Worm (Caenorhabditis elegans): ENCODE results near the gene btf-1.

btf-1 gene

DNA sequence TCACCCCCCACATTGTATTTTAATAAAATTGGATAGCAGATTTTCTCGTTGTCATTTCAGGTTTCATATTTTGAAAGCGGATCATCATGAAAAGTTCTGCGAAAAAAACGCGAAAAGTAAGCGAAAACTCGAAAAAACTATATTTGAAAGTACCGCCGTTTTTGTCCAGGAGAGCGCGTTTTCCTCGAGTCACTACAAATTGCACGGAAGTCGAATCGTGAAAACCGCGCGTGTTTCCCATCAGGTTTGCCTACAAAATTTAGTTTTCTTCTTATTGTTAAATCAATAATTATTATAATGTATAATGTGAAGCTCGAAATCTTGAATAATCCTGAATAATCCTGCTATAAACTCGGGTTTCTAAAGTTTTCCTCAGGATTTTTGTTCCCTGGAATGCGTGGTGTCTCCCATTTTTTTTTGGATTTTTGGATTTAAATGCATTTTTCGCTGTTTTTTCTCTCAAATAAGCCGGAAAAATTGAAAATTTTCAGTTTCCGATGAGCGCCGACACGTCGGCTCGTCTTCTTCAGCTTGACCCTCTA, at the start of gene btf-1 (continued):
- peak; percentile 78 for TF ChIP-seq pqm-1 (tag; optimal IDR thresholded peaks at IDR 0.05)

- TF ChIP-seq elt-4 (tag; optimal IDR thresholded peaks at IDR 0.05) (peak; percentile 64), rnt-1 (tag; optimal IDR thresholded peaks at IDR 0.05) (no peak)
Observed at ce11 chrII:13152409-13152808, 47.6 kb upstream of the btf-1 start.

- TF ChIP-seq dmd-4 (tag; optimal IDR thresholded peaks at IDR 0.05; ENCODE audit: borderline replicate concordance) (no peak), unc-42 (tag; optimal IDR thresholded peaks at IDR 0.05) (no peak), ceh-24 (tag; optimal IDR thresholded peaks at IDR 0.05) (no peak), ceh-34 (tag; optimal IDR thresholded peaks at IDR 0.05) (no peak), ceh-9 (tag; optimal IDR thresholded peaks at IDR 0.05) (no peak), fkh-10 (GFP tag; optimal IDR thresholded peaks at IDR 0.05) (no peak), Y22D7AL.16 (tag; optimal IDR thresholded peaks at IDR 0.05) (no peak), pros-1 (tag; optimal IDR thresholded peaks at IDR 0.05) (no peak), sox-4 (tag; optimal IDR thresholded peaks at IDR 0.05) (no peak), nhr-232 (tag; optimal IDR thresholded peaks at IDR 0.05) (no peak), elt-2 (tag; optimal IDR thresholded peaks at IDR 0.05) (no peak), lim-6 (tag; optimal IDR thresholded peaks at IDR 0.05) (no peak), ets-4 (tag; optimal IDR thresholded peaks at IDR 0.05) (no peak)
Observed at ce11 chrII:13153299-13153698, 46.7 kb upstream of the btf-1 start, which contains the start of gene spe-18. Gene spe-18, minus strand, starts transcription at chrII:13153399.

DNA sequence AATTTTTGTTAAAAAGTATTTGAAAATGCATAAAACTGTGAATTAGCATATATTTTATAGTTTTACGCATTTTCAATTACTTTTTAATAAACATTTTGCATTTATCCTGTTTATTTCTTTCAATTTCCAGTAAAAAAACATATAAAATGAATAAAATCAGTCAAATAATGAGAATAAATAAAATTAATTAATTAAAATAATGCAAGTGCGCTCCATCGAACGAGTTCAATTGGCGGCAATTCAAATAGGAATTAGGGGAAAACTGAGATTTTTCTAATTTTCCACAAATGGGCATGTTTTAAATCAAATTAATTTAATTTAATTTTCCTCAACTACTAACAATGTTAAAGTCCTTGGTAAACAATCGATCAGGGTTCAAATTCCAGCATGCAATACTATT, 43.9 kb upstream of the btf-1 start:
- TF ChIP-seq syd-9 (tag; optimal IDR thresholded peaks at IDR 0.05) (no peak), pha-2 (tag; optimal IDR thresholded peaks at IDR 0.05) (no peak), fkh-6 (tag; optimal IDR thresholded peaks at IDR 0.05) (no peak)

ce11 chrII:13156971-13157370, 43.0 kb upstream of the btf-1 start, which contains the start of the genes hpr-17 and F32A11.1:
Gene hpr-17, minus strand, starts transcription at chrII:13157047.
Gene F32A11.1, plus strand, starts transcription at chrII:13157329.
- TF ChIP-seq hlh-6 (tag; optimal IDR thresholded peaks at IDR 0.05): no peak
- TF ChIP-seq pros-1 (tag; optimal IDR thresholded peaks at IDR 0.05): no peak
- peak; percentile 66 for TF ChIP-seq nfya-1 (tag; optimal IDR thresholded peaks at IDR 0.05)
- no peak for TF ChIP-seq nhr-11 (tag; optimal IDR thresholded peaks at IDR 0.05)
- TF ChIP-seq elt-4 (tag; optimal IDR thresholded peaks at IDR 0.05): no peak
- TF ChIP-seq pat-9 (tag; optimal IDR thresholded peaks at IDR 0.05): no peak
- TF ChIP-seq ceh-9 (tag; optimal IDR thresholded peaks at IDR 0.05): no peak
- no peak for TF ChIP-seq pqm-1 (tag; optimal IDR thresholded peaks at IDR 0.05)
- peak; percentile 18 for TF ChIP-seq elt-2 (tag; optimal IDR thresholded peaks at IDR 0.05)
- TF ChIP-seq unc-55 (GFP tag; optimal IDR thresholded peaks at IDR 0.05): peak; percentile 19
- peak; percentile 26 for TF ChIP-seq ceh-18 (tag; optimal IDR thresholded peaks at IDR 0.05)
- TF ChIP-seq hlh-13 (GFP tag; optimal IDR thresholded peaks at IDR 0.05): no peak
- TF ChIP-seq hlh-15 (tag; optimal IDR thresholded peaks at IDR 0.05): no peak
- TF ChIP-seq ceh-31 (tag; optimal IDR thresholded peaks at IDR 0.05): peak; percentile 13
- TF ChIP-seq sdc-2 (tag; optimal IDR thresholded peaks at IDR 0.05): no peak
- no peak for TF ChIP-seq syd-9 (tag; optimal IDR thresholded peaks at IDR 0.05)
- TF ChIP-seq unc-42 (tag; optimal IDR thresholded peaks at IDR 0.05): peak; percentile 40
- TF ChIP-seq ref-2 (tag; optimal IDR thresholded peaks at IDR 0.05): peak; percentile 40

DNA sequence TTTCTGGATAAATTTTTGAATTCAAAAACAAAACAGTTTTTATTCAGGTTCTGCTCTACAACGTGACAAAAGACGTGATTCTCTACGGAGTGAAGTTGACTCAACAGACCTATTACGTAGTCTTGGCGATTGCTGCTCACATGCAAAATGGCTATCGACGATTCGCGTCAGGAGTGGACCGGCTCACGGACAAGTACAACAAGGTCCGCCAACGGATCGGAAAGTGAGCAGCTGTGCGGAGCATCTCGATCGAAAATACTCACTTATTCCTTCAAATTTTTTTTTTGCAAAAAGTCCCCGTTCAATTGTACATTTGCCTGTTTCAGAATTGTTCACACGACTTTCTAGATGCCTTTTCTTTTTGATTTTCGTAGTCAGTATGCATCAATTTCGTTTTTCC, 40.1 kb upstream of the btf-1 start:
- TF ChIP-seq ceh-19 (GFP tag; optimal IDR thresholded peaks at IDR 0.05): no peak
- no peak for TF ChIP-seq mec-3 (tag; optimal IDR thresholded peaks at IDR 0.05; ENCODE audit: borderline replicate concordance)
- TF ChIP-seq ceh-45 (GFP tag; IDR thresholded peaks at IDR 0.05): no peak
- TF ChIP-seq pat-9 (tag; optimal IDR thresholded peaks at IDR 0.05): no peak
- no peak for TF ChIP-seq unc-42 (tag; optimal IDR thresholded peaks at IDR 0.05)
- no peak for TF ChIP-seq ceh-18 (tag; optimal IDR thresholded peaks at IDR 0.05)
- TF ChIP-seq tbx-2 (tag; optimal IDR thresholded peaks at IDR 0.05): no peak
- TF ChIP-seq pha-4 (tag; optimal IDR thresholded peaks at IDR 0.05): no peak
- TF ChIP-seq ref-2 (tag; optimal IDR thresholded peaks at IDR 0.05): no peak
- no peak for TF ChIP-seq ceh-24 (tag; optimal IDR thresholded peaks at IDR 0.05)
- no peak for TF ChIP-seq C38D4.7 (GFP tag; optimal IDR thresholded peaks at IDR 0.05)
